Worm (Caenorhabditis elegans) whole organism, young adult: Measurements from ENCODE around the gene F55C9.15.

Experiments used
- B0336.3 ChIP-seq: fragments of 200-800 bp; sonication (Bioruptor generic); IDR thresholded peaks from 2 replicates; pipeline ENCODE4 v1.3.6; 2022; ENCODE audit warnings: missing genetic modification characterization, missing compliant biosample characterization
- D2030.7 ChIP-seq: fragments of 200-800 bp; sonication (Bioruptor generic); IDR thresholded peaks from 2 replicates; pipeline ENCODE4 v1.3.6; 2022; ENCODE audit warnings: missing genetic modification reagents, missing genetic modification characterization, missing compliant biosample characterization
- F22D6.2 ChIP-seq: sonication (generic microtip); optimal IDR thresholded peaks from 2 replicates; lab custom pipeline; 2016; ENCODE audit warnings: mild to moderate bottlenecking, missing genetic modification characterization, missing compliant biosample characterization
- F39B2.1 ChIP-seq: fragments of 200-800 bp; sonication (Bioruptor generic); IDR thresholded peaks from 2 replicates; pipeline ENCODE4 v1.3.6; 2022; ENCODE audit warnings: missing genetic modification reagents, missing genetic modification characterization, missing compliant biosample characterization
- F49E8.2 ChIP-seq: sonication (generic microtip); optimal IDR thresholded peaks from 3 replicates; lab custom pipeline; 2017; ENCODE audit warnings: missing genetic modification characterization, mild to moderate bottlenecking, missing compliant biosample characterization, antibody characterized with exemption, moderate library complexity; ENCODE audit not compliant: insufficient read depth
- F55B11.4 ChIP-seq: sonication (generic microtip); optimal IDR thresholded peaks from 2 replicates; lab custom pipeline; 2016; ENCODE audit warnings: missing compliant biosample characterization, missing genetic modification characterization, borderline replicate concordance; ENCODE audit not compliant: insufficient read depth
- K11D2.4 ChIP-seq: fragments of 200-800 bp; sonication (Bioruptor generic); IDR thresholded peaks from 2 replicates; pipeline ENCODE4 v1.3.6; 2022; ENCODE audit warnings: missing genetic modification reagents, missing genetic modification characterization, missing compliant biosample characterization
- Y79H2A.3 ChIP-seq: fragments of 200-800 bp; sonication (Bioruptor generic); conservative IDR thresholded peaks from 2 replicates; pipeline ENCODE4 v1.3.6; 2022; ENCODE audit warnings: missing genetic modification reagents, missing genetic modification characterization, missing compliant biosample characterization
- ZK185.1 ChIP-seq: sonication (generic microtip); optimal IDR thresholded peaks from 2 replicates; lab custom pipeline; 2016; ENCODE audit warnings: mild to moderate bottlenecking, missing genetic modification characterization, missing compliant biosample characterization; ENCODE audit not compliant: poor library complexity, severe bottlenecking
- aptf-2 ChIP-seq: fragments of 200-800 bp; sonication (Bioruptor generic); conservative IDR thresholded peaks from 2 replicates; pipeline ENCODE4 v1.3.6; 2022; ENCODE audit warnings: missing genetic modification reagents, missing genetic modification characterization, missing compliant biosample characterization
- aptf-3 ChIP-seq: fragments of 200-800 bp; sonication (Bioruptor generic); IDR thresholded peaks from 2 replicates; pipeline ENCODE4 v1.3.6; 2022; ENCODE audit warnings: missing genetic modification characterization, missing compliant biosample characterization
- cebp-1 ChIP-seq, 2 experiments: fragments of 200-800 bp in 1 of 2; sonication (Bioruptor generic) in 1 of 2; sonication (generic microtip) in 1 of 2; IDR thresholded peaks in 1 of 2; optimal IDR thresholded peaks in 1 of 2; 2 replicates each; pipeline versions ENCODE4 v1.3.6 to Lab custom; 2017 to 2022; ENCODE audit warnings: missing compliant biosample characterization in 2 of 2, missing genetic modification characterization in 2 of 2, mild to moderate bottlenecking in 1 of 2, missing genetic modification reagents in 1 of 2, moderate library complexity in 1 of 2
- ceh-27 ChIP-seq: fragments of 200-800 bp; sonication (Bioruptor generic); optimal IDR thresholded peaks from 2 replicates; lab custom pipeline; 2018; ENCODE audit warnings: mild to moderate bottlenecking, missing genetic modification characterization, moderate library complexity, missing compliant biosample characterization
- ceh-58 ChIP-seq: fragments of 200-800 bp; sonication (Bioruptor generic); IDR thresholded peaks from 2 replicates; pipeline ENCODE4 v1.3.6; 2022; ENCODE audit warnings: missing genetic modification characterization, missing compliant biosample characterization
- chd-7 ChIP-seq: sonication (generic microtip); optimal IDR thresholded peaks from 2 replicates; lab custom pipeline; 2016; ENCODE audit warnings: mild to moderate bottlenecking, missing genetic modification characterization, moderate library complexity, missing compliant biosample characterization
- die-1 ChIP-seq: sonication (generic microtip); optimal IDR thresholded peaks from 2 replicates; lab custom pipeline; 2016; ENCODE audit warnings: missing genotype, mild to moderate bottlenecking, missing genetic modification characterization, missing compliant biosample characterization
- dox-1 ChIP-seq: fragments of 200-800 bp; sonication (Bioruptor generic); IDR thresholded peaks from 2 replicates; pipeline ENCODE4 v1.3.6; 2022; ENCODE audit warnings: missing genetic modification reagents, missing genetic modification characterization, missing compliant biosample characterization
- dpff-1 ChIP-seq: sonication (generic microtip); optimal IDR thresholded peaks from 2 replicates; lab custom pipeline; 2017; ENCODE audit warnings: mild to moderate bottlenecking, missing genetic modification characterization, missing compliant biosample characterization
- egrh-3 ChIP-seq: fragments of 200-800 bp; sonication (Bioruptor generic); IDR thresholded peaks from 2 replicates; pipeline ENCODE4 v1.3.6; 2022; ENCODE audit warnings: missing genetic modification reagents, missing genetic modification characterization, missing compliant biosample characterization
- ekl-4 ChIP-seq: fragments of 200-800 bp; sonication (Bioruptor generic); IDR thresholded peaks from 2 replicates; pipeline ENCODE4 v1.3.6; 2022; ENCODE audit warnings: missing genetic modification reagents, missing genetic modification characterization, missing compliant biosample characterization
- fkh-3 ChIP-seq: sonication (generic microtip); optimal IDR thresholded peaks from 2 replicates; lab custom pipeline; 2016; ENCODE audit warnings: mild to moderate bottlenecking, missing genetic modification characterization, missing compliant biosample characterization
- hlh-12 ChIP-seq: sonication (generic microtip); optimal IDR thresholded peaks from 2 replicates; lab custom pipeline; 2016; ENCODE audit warnings: missing genetic modification characterization, missing compliant biosample characterization
- hmg-1.2 ChIP-seq: fragments of 200-800 bp; sonication (Bioruptor generic); IDR thresholded peaks from 2 replicates; pipeline ENCODE4 v1.3.6; 2022; ENCODE audit warnings: missing genetic modification reagents, missing genetic modification characterization, missing compliant biosample characterization
- lin-54 ChIP-seq: fragments of 200-800 bp; sonication (Bioruptor generic); optimal IDR thresholded peaks from 2 replicates; lab custom pipeline; 2018; ENCODE audit warnings: mild to moderate bottlenecking, missing genetic modification characterization, missing compliant biosample characterization
- lir-1 ChIP-seq: fragments of 200-800 bp; sonication (Bioruptor generic); conservative IDR thresholded peaks from 2 replicates; pipeline ENCODE4 v1.3.6; 2022; ENCODE audit warnings: missing genetic modification reagents, missing genetic modification characterization, missing compliant biosample characterization
- lsl-1 ChIP-seq: fragments of 200-800 bp; sonication (Bioruptor generic); optimal IDR thresholded peaks from 2 replicates; lab custom pipeline; 2018; ENCODE audit warnings: mild to moderate bottlenecking, missing genetic modification characterization, moderate library complexity, missing compliant biosample characterization
- lsy-27 ChIP-seq: sonication (generic microtip); optimal IDR thresholded peaks from 2 replicates; lab custom pipeline; 2017; ENCODE audit warnings: missing genetic modification characterization, mild to moderate bottlenecking, missing compliant biosample characterization, antibody characterized with exemption, missing genotype, borderline replicate concordance; ENCODE audit not compliant: insufficient read depth
- madf-3 ChIP-seq: fragments of 200-800 bp; sonication (Bioruptor generic); IDR thresholded peaks from 2 replicates; pipeline ENCODE4 v1.3.6; 2022; ENCODE audit warnings: missing genetic modification reagents, missing genetic modification characterization, missing compliant biosample characterization
- madf-6 ChIP-seq: fragments of 200-800 bp; sonication (Bioruptor generic); IDR thresholded peaks from 2 replicates; pipeline ENCODE4 v1.3.6; 2022; ENCODE audit warnings: missing genetic modification reagents, missing genetic modification characterization, missing compliant biosample characterization
- madf-8 ChIP-seq: fragments of 200-800 bp; sonication (Bioruptor generic); conservative IDR thresholded peaks from 2 replicates; pipeline ENCODE4 v1.3.6; 2022; ENCODE audit warnings: missing genetic modification reagents, missing genetic modification characterization, missing compliant biosample characterization
- mes-4 ChIP-seq: sonication (generic microtip); optimal IDR thresholded peaks from 2 replicates; lab custom pipeline; 2016; ENCODE audit warnings: missing genotype, missing genetic modification characterization, missing compliant biosample characterization
- nfya-1 ChIP-seq: sonication (generic microtip); optimal IDR thresholded peaks from 2 replicates; lab custom pipeline; 2017; ENCODE audit warnings: antibody characterized with exemption, missing compliant biosample characterization, missing genetic modification characterization, borderline replicate concordance; ENCODE audit not compliant: insufficient read depth
- nhr-90 ChIP-seq: sonication (generic microtip); optimal IDR thresholded peaks from 2 replicates; lab custom pipeline; 2016; ENCODE audit warnings: missing genotype, mild to moderate bottlenecking, missing genetic modification characterization, missing compliant biosample characterization
- sdz-38 ChIP-seq: sonication (generic microtip); optimal IDR thresholded peaks from 2 replicates; lab custom pipeline; 2016; ENCODE audit warnings: missing genotype, missing genetic modification characterization, missing compliant biosample characterization
- snpc-1.1 ChIP-seq: sonication (generic microtip); optimal IDR thresholded peaks from 2 replicates; lab custom pipeline; 2017; ENCODE audit warnings: missing genetic modification characterization, mild to moderate bottlenecking, missing compliant biosample characterization, antibody characterized with exemption, moderate library complexity, missing genotype, missing genetic modification reagents; ENCODE audit not compliant: insufficient read depth
- ztf-18 ChIP-seq: sonication (generic microtip); optimal IDR thresholded peaks from 2 replicates; lab custom pipeline; 2016; ENCODE audit warnings: missing genotype, mild to moderate bottlenecking, missing genetic modification characterization, missing compliant biosample characterization
- ztf-25 ChIP-seq: fragments of 200-800 bp; sonication (Bioruptor generic); IDR thresholded peaks from 2 replicates; pipeline ENCODE4 v1.3.6; 2022; ENCODE audit warnings: missing genetic modification reagents, missing genetic modification characterization, missing compliant biosample characterization
- ztf-28 ChIP-seq: fragments of 200-800 bp; sonication (Bioruptor generic); IDR thresholded peaks from 2 replicates; pipeline ENCODE4 v1.3.6; 2022; ENCODE audit warnings: missing genetic modification reagents, missing genetic modification characterization, missing compliant biosample characterization

Gene F55C9.15

ce11 chrV:19325436-19325835 lies 18.6 kb upstream of the F55C9.15 start:
- TF ChIP-seq lsl-1 (no peak), ceh-27 (GFP tag; lab: Kevin White, UChicago) (no peak), ekl-4 (no peak), ztf-25 (GFP tag; lab: Robert Waterston, UW) (no peak), D2030.7 (GFP tag; lab: Robert Waterston, UW) (no peak), F49E8.2 (tag; lab: Kevin White, UChicago) (no peak), madf-3 (no peak), Y79H2A.3 (GFP tag; lab: Robert Waterston, UW) (no peak), lin-54 (GFP tag; lab: Kevin White, UChicago) (no peak), sdz-38 (no peak), fkh-3 (no peak), nhr-90 (tag; lab: Kevin White, UChicago) (no peak), aptf-2 (GFP tag; lab: Robert Waterston, UW) (no peak), hlh-12 (no peak)

- no peak for TF ChIP-seq ztf-18
- no peak for TF ChIP-seq K11D2.4 (GFP tag; lab: Robert Waterston, UW)
- no peak for TF ChIP-seq die-1
- no peak for TF ChIP-seq dox-1 (GFP tag; lab: Robert Waterston, UW)
- TF ChIP-seq mes-4 (tag; lab: Kevin White, UChicago) = no peak
- no peak for TF ChIP-seq lsy-27
- no peak for TF ChIP-seq aptf-3 (GFP tag; lab: Robert Waterston, UW)
- TF ChIP-seq lir-1 = no peak
- no peak for TF ChIP-seq chd-7 (tag; lab: Kevin White, UChicago)
- TF ChIP-seq snpc-1.1 (tag; lab: Kevin White, UChicago) = no peak
- no peak for TF ChIP-seq cebp-1 (GFP tag; IDR thresholded peaks at IDR 0.05; lab: Robert Waterston, UW)
- no peak for TF ChIP-seq cebp-1 (tag; optimal IDR thresholded peaks at IDR 0.05; lab: Kevin White, UChicago)
- no peak for TF ChIP-seq F55B11.4 (tag; lab: Kevin White, UChicago)
- no peak for TF ChIP-seq madf-6 (GFP tag; lab: Robert Waterston, UW)
- no peak for TF ChIP-seq nfya-1 (tag; lab: Kevin White, UChicago)
- TF ChIP-seq sdz-38 = no peak
- no peak for TF ChIP-seq B0336.3 (GFP tag; lab: Robert Waterston, UW)
These were observed 15.6 kb upstream of the F55C9.15 start, which contains the start of gene C43D7.4 for ce11 chrV:19322387-19322786. TSS of gene C43D7.4 (minus strand) at chrV:19322487.

ce11 chrV:19320385-19320784 lies 13.6 kb upstream of the F55C9.15 start, which contains the start of gene sdz-6:
TSS of gene sdz-6 (plus strand) at chrV:19320613.
- TF ChIP-seq egrh-3 (no peak), hmg-1.2 (no peak), dpff-1 (no peak), ZK185.1 (tag; lab: Kevin White, UChicago) (no peak), F39B2.1 (no peak), ceh-27 (GFP tag; lab: Kevin White, UChicago) (no peak), ztf-28 (GFP tag; lab: Robert Waterston, UW) (no peak), F22D6.2 (no peak), ceh-58 (GFP tag; lab: Robert Waterston, UW) (no peak), nfya-1 (tag; lab: Kevin White, UChicago) (no peak), sdz-38 (no peak), ekl-4 (no peak), madf-8 (GFP tag; lab: Robert Waterston, UW) (no peak), aptf-2 (GFP tag; lab: Robert Waterston, UW) (no peak)
- TF ChIP-seq, all 124 proteins: peak for 0
